Fruit fly (Drosophila melanogaster) whole organism, embryonic: Measurements from ENCODE around the gene fan.

Source experiments
- Bdp1 ChIP-seq: fragments of 200-800 bp; sonication (Bioruptor generic); optimal IDR thresholded peaks from 3 replicates; lab custom pipeline; 2016; ENCODE audit warnings: missing biosample characterization, missing genetic modification characterization
- Blimp-1 ChIP-seq: fragments of 200-800 bp; sonication (Bioruptor generic); optimal IDR thresholded peaks from 3 replicates; lab custom pipeline; 2018; ENCODE audit warnings: missing biosample characterization, missing genetic modification characterization, mild to moderate bottlenecking, moderate library complexity, missing genetic modification reagents
- CG10147 ChIP-seq: fragments of 200-800 bp; sonication (Bioruptor generic); optimal IDR thresholded peaks from 2 replicates; lab custom pipeline; 2019; ENCODE audit warnings: missing biosample characterization, mild to moderate bottlenecking, missing genetic modification characterization, moderate library complexity
- CG10267 ChIP-seq: fragments of 200-800 bp; sonication (Bioruptor generic); optimal IDR thresholded peaks from 2 replicates; lab custom pipeline; 2018; ENCODE audit warnings: missing biosample characterization, mild to moderate bottlenecking, missing genetic modification characterization, moderate library complexity
- CG11695 ChIP-seq: fragments of 200-800 bp; sonication (Bioruptor generic); IDR thresholded peaks from 3 replicates; pipeline ENCODE4 v1.3.6; 2022; ENCODE audit warnings: missing biosample characterization, missing genetic modification characterization
- CG1233 ChIP-seq: fragments of 200-800 bp; sonication (Bioruptor generic); optimal IDR thresholded peaks from 4 replicates; lab custom pipeline; 2018; ENCODE audit warnings: missing biosample characterization, mild to moderate bottlenecking, missing genetic modification characterization
- CG12744 ChIP-seq: fragments of 200-800 bp; sonication (Bioruptor generic); optimal IDR thresholded peaks from 2 replicates; lab custom pipeline; 2016; ENCODE audit warnings: missing biosample characterization, missing genetic modification characterization
- CG13287 ChIP-seq: fragments of 200-800 bp; sonication (Bioruptor generic); IDR thresholded peaks from 2 replicates; pipeline ENCODE4 v1.3.6; 2022; ENCODE audit warnings: missing biosample characterization, missing genetic modification characterization; ENCODE audit not compliant: partially characterized antibody
- CG16815 ChIP-seq: fragments of 200-800 bp; sonication (Bioruptor generic); optimal IDR thresholded peaks from 3 replicates; lab custom pipeline; 2017; ENCODE audit warnings: missing biosample characterization, mild to moderate bottlenecking, missing genetic modification characterization
- CG17385 ChIP-seq: fragments of 200-800 bp; sonication (Bioruptor generic); optimal IDR thresholded peaks from 3 replicates; lab custom pipeline; 2018; ENCODE audit warnings: missing biosample characterization, mild to moderate bottlenecking, missing genetic modification characterization
- CG17612 ChIP-seq: fragments of 200-800 bp; sonication (Bioruptor generic); IDR thresholded peaks from 2 replicates; pipeline ENCODE4 v1.3.6; 2022; ENCODE audit warnings: missing biosample characterization, missing genetic modification characterization
- CG30431 ChIP-seq: fragments of 200-800 bp; sonication (Bioruptor generic); optimal IDR thresholded peaks from 2 replicates; lab custom pipeline; 2017; ENCODE audit warnings: missing biosample characterization, missing genetic modification characterization
- CG31388 ChIP-seq: fragments of 200-800 bp; sonication (Bioruptor generic); optimal IDR thresholded peaks from 2 replicates; lab custom pipeline; 2016; ENCODE audit warnings: missing biosample characterization, missing genetic modification characterization
- CG3995 ChIP-seq: fragments of 200-800 bp; sonication (Bioruptor generic); optimal IDR thresholded peaks from 3 replicates; lab custom pipeline; 2016; ENCODE audit warnings: missing biosample characterization, missing genetic modification characterization
- CG4617 ChIP-seq: fragments of 200-800 bp; sonication (Bioruptor generic); optimal IDR thresholded peaks from 3 replicates; lab custom pipeline; 2016; ENCODE audit warnings: missing biosample characterization, missing genetic modification characterization, borderline replicate concordance
- CG5953 ChIP-seq: fragments of 200-800 bp; sonication (Bioruptor generic); IDR thresholded peaks from 2 replicates; pipeline ENCODE4 v1.3.6; 2022; ENCODE audit warnings: missing biosample characterization, missing genetic modification characterization
- CG7372 ChIP-seq: fragments of 200-800 bp; sonication (Bioruptor generic); IDR thresholded peaks from 2 replicates; pipeline ENCODE4 v1.3.6; 2022; ENCODE audit warnings: missing biosample characterization, missing genetic modification characterization
- CG7745 ChIP-seq: fragments of 200-800 bp; sonication (Bioruptor generic); optimal IDR thresholded peaks from 2 replicates; lab custom pipeline; 2018; ENCODE audit warnings: missing biosample characterization, mild to moderate bottlenecking, missing genetic modification characterization, moderate library complexity
- CkIIα-i1 ChIP-seq: fragments of 200-800 bp; sonication (Bioruptor generic); IDR thresholded peaks from 2 replicates; pipeline ENCODE4 v1.3.6; 2022; ENCODE audit warnings: missing biosample characterization, missing genetic modification characterization
- D19B ChIP-seq: fragments of 200-800 bp; sonication (Bioruptor generic); optimal IDR thresholded peaks from 2 replicates; lab custom pipeline; 2017; ENCODE audit warnings: missing biosample characterization, mild to moderate bottlenecking, missing genetic modification characterization
- Dip3 ChIP-seq: fragments of 200-800 bp; sonication (Bioruptor generic); optimal IDR thresholded peaks from 3 replicates; lab custom pipeline; 2016; ENCODE audit warnings: missing biosample characterization, missing genetic modification characterization
- Dref ChIP-seq: fragments of 200-800 bp; sonication (Bioruptor generic); IDR thresholded peaks from 2 replicates; pipeline ENCODE4 v1.3.6; 2022; ENCODE audit warnings: missing biosample characterization, missing genetic modification characterization
- HLH4C ChIP-seq: fragments of 200-800 bp; sonication (Bioruptor generic); IDR thresholded peaks from 3 replicates; pipeline ENCODE4 v1.3.6; 2022; ENCODE audit warnings: missing biosample characterization, missing genetic modification characterization; ENCODE audit not compliant: partially characterized antibody
- Lhr ChIP-seq: fragments of 200-800 bp; sonication (Bioruptor generic); optimal IDR thresholded peaks from 3 replicates; lab custom pipeline; 2017; ENCODE audit warnings: mild to moderate bottlenecking, missing biosample characterization, missing genetic modification reagents, missing genetic modification characterization
- Mad ChIP-seq: fragments of 200-800 bp; sonication (Bioruptor generic); optimal IDR thresholded peaks from 2 replicates; lab custom pipeline; 2016; ENCODE audit warnings: missing biosample characterization, missing genetic modification characterization
- Mrtf ChIP-seq: fragments of 200-800 bp; sonication (Bioruptor generic); IDR thresholded peaks from 3 replicates; pipeline ENCODE4 v1.3.6; 2022; ENCODE audit warnings: missing biosample characterization, missing genetic modification characterization
- Xrp1 ChIP-seq: fragments of 200-800 bp; sonication (Bioruptor generic); IDR thresholded peaks from 2 replicates; pipeline ENCODE4 v1.3.6; 2022; ENCODE audit warnings: missing biosample characterization, missing genetic modification characterization
- ac ChIP-seq: fragments of 200-800 bp; sonication (Bioruptor generic); optimal IDR thresholded peaks from 3 replicates; lab custom pipeline; 2017; ENCODE audit warnings: missing biosample characterization, mild to moderate bottlenecking, missing genetic modification characterization
- ato ChIP-seq: fragments of 200-800 bp; sonication (Bioruptor generic); IDR thresholded peaks from 2 replicates; pipeline ENCODE4 v1.3.6; 2022; ENCODE audit warnings: missing biosample characterization, missing genetic modification characterization; ENCODE audit not compliant: partially characterized antibody
- bcd ChIP-seq: fragments of 200-800 bp; sonication (Bioruptor generic); optimal IDR thresholded peaks from 2 replicates; lab custom pipeline; 2017; ENCODE audit warnings: missing biosample characterization, mild to moderate bottlenecking, missing genetic modification characterization
- cato ChIP-seq: fragments of 200-800 bp; sonication (Bioruptor generic); optimal IDR thresholded peaks from 2 replicates; lab custom pipeline; 2016; ENCODE audit warnings: missing biosample characterization, missing genetic modification characterization, borderline replicate concordance
- dmrt11E ChIP-seq: fragments of 200-800 bp; sonication (Bioruptor generic); optimal IDR thresholded peaks from 3 replicates; lab custom pipeline; 2018; ENCODE audit warnings: missing biosample characterization, mild to moderate bottlenecking, missing genetic modification characterization, moderate library complexity
- grau ChIP-seq: fragments of 200-800 bp; optimal IDR thresholded peaks from 3 replicates; lab custom pipeline; 2019; ENCODE audit warnings: missing biosample characterization, mild to moderate bottlenecking, missing genetic modification characterization, moderate library complexity
- ham ChIP-seq: fragments of 200-800 bp; sonication (Bioruptor generic); IDR thresholded peaks from 2 replicates; pipeline ENCODE4 v1.3.6; 2022; ENCODE audit warnings: missing biosample characterization, missing genetic modification characterization
- ind ChIP-seq: fragments of 200-800 bp; sonication (Bioruptor generic); optimal IDR thresholded peaks from 3 replicates; lab custom pipeline; 2016; ENCODE audit warnings: missing biosample characterization, missing genetic modification characterization
- inv ChIP-seq: fragments of 200-800 bp; sonication (Bioruptor generic); IDR thresholded peaks from 2 replicates; pipeline ENCODE4 v1.3.6; 2022; ENCODE audit warnings: missing biosample characterization, missing genetic modification characterization; ENCODE audit not compliant: partially characterized antibody
- kah ChIP-seq: fragments of 200-800 bp; sonication (Bioruptor generic); optimal IDR thresholded peaks from 2 replicates; lab custom pipeline; 2018; ENCODE audit warnings: missing biosample characterization, mild to moderate bottlenecking, missing genetic modification characterization
- kni ChIP-seq: fragments of 200-800 bp; sonication (Bioruptor generic); optimal IDR thresholded peaks from 3 replicates; lab custom pipeline; 2017; ENCODE audit warnings: mild to moderate bottlenecking, missing biosample characterization, missing genetic modification reagents, missing genetic modification characterization
- lab ChIP-seq: fragments of 200-800 bp; sonication (Bioruptor generic); optimal IDR thresholded peaks from 3 replicates; lab custom pipeline; 2017; ENCODE audit warnings: missing biosample characterization, missing genetic modification characterization, mild to moderate bottlenecking, moderate library complexity, missing genetic modification reagents
- lilli ChIP-seq: fragments of 200-800 bp; sonication (Bioruptor generic); optimal IDR thresholded peaks from 3 replicates; lab custom pipeline; 2016; ENCODE audit warnings: missing biosample characterization, missing genetic modification characterization
- nerfin-2 ChIP-seq: fragments of 200-800 bp; sonication (Bioruptor generic); IDR thresholded peaks from 2 replicates; pipeline ENCODE4 v1.3.6; 2022; ENCODE audit warnings: missing biosample characterization, missing genetic modification characterization; ENCODE audit not compliant: partially characterized antibody
- nmo ChIP-seq: fragments of 200-800 bp; sonication (Bioruptor generic); optimal IDR thresholded peaks from 2 replicates; lab custom pipeline; 2018; ENCODE audit warnings: missing biosample characterization, mild to moderate bottlenecking, missing genetic modification characterization, moderate library complexity
- odd ChIP-seq: fragments of 200-800 bp; sonication (Bioruptor generic); optimal IDR thresholded peaks from 2 replicates; lab custom pipeline; 2017; ENCODE audit warnings: missing biosample characterization, mild to moderate bottlenecking, missing genetic modification characterization
- pan ChIP-seq, 4 experiments: fragments of >200 bp in 3 of 4; fragments of 200-800 bp in 1 of 4; sonication (Bioruptor generic) in 1 of 4; optimal IDR thresholded peaks in 3 of 4; IDR thresholded peaks in 1 of 4; 2 replicates each; pipeline versions ENCODE4 v1.3.6 to Lab custom; 2017 to 2022; ENCODE audit warnings: missing biosample characterization in 2 of 4, missing genetic modification characterization in 2 of 4, mixed read lengths in 1 of 4
- pnt ChIP-seq: fragments of 200-800 bp; sonication (Bioruptor generic); optimal IDR thresholded peaks from 3 replicates; lab custom pipeline; 2016; ENCODE audit warnings: missing biosample characterization, missing genetic modification characterization
- scrt ChIP-seq: fragments of 200-800 bp; sonication (Bioruptor generic); optimal IDR thresholded peaks from 2 replicates; lab custom pipeline; 2018; ENCODE audit warnings: missing biosample characterization, mild to moderate bottlenecking, missing genetic modification characterization, moderate library complexity
- sob ChIP-seq: fragments of 200-800 bp; sonication (Bioruptor generic); IDR thresholded peaks from 2 replicates; pipeline ENCODE4 v1.3.6; 2022; ENCODE audit warnings: missing biosample characterization, missing genetic modification characterization
- stc ChIP-seq: fragments of 200-800 bp; sonication (Bioruptor generic); IDR thresholded peaks from 2 replicates; pipeline ENCODE4 v1.3.6; 2022; ENCODE audit warnings: missing biosample characterization, missing genetic modification characterization
- zen2 ChIP-seq: fragments of 200-800 bp; sonication (Bioruptor generic); IDR thresholded peaks from 3 replicates; pipeline ENCODE4 v1.3.6; 2022; ENCODE audit warnings: missing biosample characterization, missing genetic modification characterization; ENCODE audit not compliant: partially characterized antibody
- zfh2 ChIP-seq: fragments of 200-800 bp; sonication (Bioruptor generic); optimal IDR thresholded peaks from 2 replicates; lab custom pipeline; 2016; ENCODE audit warnings: missing biosample characterization, missing genetic modification characterization

Gene fan

dm6 chr3L:8110171-8110570 is 1.2 kb downstream of the fan start, which contains the start of gene Nulp1 (continued):
- no peak for TF ChIP-seq kni (GFP tag; lab: Kevin White, UChicago)
- peak; percentile 22 for TF ChIP-seq CG1233 (GFP tag; lab: Kevin White, UChicago)
- no peak for TF ChIP-seq D19B (GFP tag; lab: Kevin White, UChicago)
- TF ChIP-seq Mrtf (GFP tag; lab: Robert Waterston, UW) = no peak
- TF ChIP-seq pan (optimal IDR thresholded peaks at IDR 0.05; lab: Kevin White, UChicago) = no peak
- TF ChIP-seq pan (GFP tag; optimal IDR thresholded peaks at IDR 0.05 in 1 of 2, IDR thresholded peaks at IDR 0.05 in 1 of 2) = no peak
- TF ChIP-seq dmrt11E = no peak
- no peak for TF ChIP-seq CG17385
- TF ChIP-seq Xrp1 (GFP tag; lab: Robert Waterston, UW) = peak; percentile 25; the same call in 1 of the 2 replicates
- TF ChIP-seq HLH4C = no peak
- TF ChIP-seq CG7372 (GFP tag; lab: Robert Waterston, UW) = no peak
- TF ChIP-seq bcd (GFP tag; lab: Kevin White, UChicago) = no peak
- peak; percentile 61 for TF ChIP-seq CG3995 (GFP tag; lab: Kevin White, UChicago)
- TF ChIP-seq CG30431 (GFP tag; lab: Kevin White, UChicago) = no peak
- no peak for TF ChIP-seq CG11695 (GFP tag; lab: Robert Waterston, UW)
- TF ChIP-seq zfh2 (GFP tag; lab: Kevin White, UChicago) = peak; percentile 18
- TF ChIP-seq Mad (GFP tag; lab: Kevin White, UChicago) = no peak
- peak; percentile 2 for TF ChIP-seq nmo (GFP tag; lab: Kevin White, UChicago)
- no peak for TF ChIP-seq grau (tag; lab: Kevin White, UChicago)
- TF ChIP-seq ind (GFP tag; lab: Kevin White, UChicago) = peak; percentile 21
- TF ChIP-seq kah (GFP tag; lab: Kevin White, UChicago) = peak; percentile 97
- TF ChIP-seq ac (GFP tag; lab: Kevin White, UChicago) = no peak
- TF ChIP-seq CG31388 (GFP tag; lab: Kevin White, UChicago) = no peak
- TF ChIP-seq pnt (GFP tag; lab: Kevin White, UChicago) = no peak
- TF ChIP-seq CG13287 (GFP tag; lab: Robert Waterston, UW) = peak; percentile 22; the same call in 1 of the 2 replicates
- peak; percentile 25 for TF ChIP-seq Dip3 (GFP tag; lab: Kevin White, UChicago)
- no peak for TF ChIP-seq CG5953 (GFP tag; lab: Robert Waterston, UW)
- TF ChIP-seq CG17612 (GFP tag; lab: Robert Waterston, UW) = no peak
- peak; percentile 11 for TF ChIP-seq Lhr (GFP tag; lab: Kevin White, UChicago)
- peak; percentile 84 for TF ChIP-seq Blimp-1 (GFP tag; lab: Kevin White, UChicago)
- TF ChIP-seq scrt (GFP tag; lab: Kevin White, UChicago) = no peak
- TF ChIP-seq CG12744 = no peak
- peak; percentile 91 for TF ChIP-seq CG4617 (GFP tag; lab: Kevin White, UChicago)
- no peak for TF ChIP-seq nerfin-2 (GFP tag; lab: Robert Waterston, UW)
- no peak for TF ChIP-seq ham (GFP tag; lab: Robert Waterston, UW)
- no peak for TF ChIP-seq ato (GFP tag; lab: Robert Waterston, UW)
- no peak for TF ChIP-seq CG7745 (tag; lab: Kevin White, UChicago)
- TF ChIP-seq sob (GFP tag; lab: Robert Waterston, UW) = peak; percentile 41
- TF ChIP-seq CkIIα-i1 = no peak
- no peak for TF ChIP-seq cato (GFP tag; lab: Kevin White, UChicago)
- no peak for TF ChIP-seq lab (GFP tag; lab: Kevin White, UChicago)
- TF ChIP-seq CG10147 = no peak
- TF ChIP-seq CG10267 (tag; lab: Kevin White, UChicago) = peak; percentile 91
- TF ChIP-seq odd (GFP tag; lab: Kevin White, UChicago) = no peak
- peak; percentile 23 for TF ChIP-seq lilli (GFP tag; lab: Kevin White, UChicago)
- no peak for TF ChIP-seq Bdp1 (GFP tag; lab: Kevin White, UChicago)
- no peak for TF ChIP-seq zen2 (GFP tag; lab: Robert Waterston, UW)
- TF ChIP-seq Dref (GFP tag; lab: Robert Waterston, UW) = peak; percentile 42
- no peak for TF ChIP-seq inv (GFP tag; lab: Robert Waterston, UW)
- no peak for TF ChIP-seq CG16815 (GFP tag; lab: Kevin White, UChicago)
- no peak for TF ChIP-seq stc (GFP tag; lab: Robert Waterston, UW)
